Worm (Caenorhabditis elegans) whole organism, mixed stage, embryonic: Measurements from ENCODE around the gene cky-1.

Experiments
- M03D4.4 ChIP-seq: sonication (generic microtip); optimal IDR thresholded peaks from 2 replicates; lab custom pipeline; 2017; ENCODE audit warnings: mild to moderate bottlenecking, missing genetic modification characterization, missing compliant biosample characterization
- bed-3 ChIP-seq: fragments of 200-800 bp; sonication (Bioruptor generic); optimal IDR thresholded peaks from 3 replicates; lab custom pipeline; 2018; ENCODE audit warnings: mild to moderate bottlenecking, missing genetic modification characterization, moderate library complexity, missing compliant biosample characterization
- blmp-1 ChIP-seq: fragments of 150-350 bp; optimal IDR thresholded peaks from 2 replicates; lab custom pipeline; 2014; ENCODE audit warnings: missing biosample characterization, missing genetic modification characterization
- ceh-39 ChIP-seq: fragments of 150-350 bp; optimal IDR thresholded peaks from 2 replicates; lab custom pipeline; 2014; ENCODE audit warnings: missing biosample characterization, missing genetic modification characterization
- ceh-43 ChIP-seq: fragments of 200-800 bp; sonication (Bioruptor generic); optimal IDR thresholded peaks from 2 replicates; lab custom pipeline; 2018; ENCODE audit warnings: mild to moderate bottlenecking, missing genetic modification characterization, moderate library complexity, missing compliant biosample characterization
- ceh-83 ChIP-seq: fragments of 200-800 bp; sonication (Bioruptor generic); optimal IDR thresholded peaks from 2 replicates; lab custom pipeline; 2018; ENCODE audit warnings: mild to moderate bottlenecking, missing genetic modification characterization, missing compliant biosample characterization
- ces-1 ChIP-seq: fragments of 150-350 bp; optimal IDR thresholded peaks from 2 replicates; lab custom pipeline; 2014; ENCODE audit warnings: missing biosample characterization, missing genetic modification reagents, missing genetic modification characterization
- elt-1 ChIP-seq: sonication (generic microtip); optimal IDR thresholded peaks from 2 replicates; lab custom pipeline; 2017; ENCODE audit warnings: missing genetic modification characterization, mild to moderate bottlenecking, missing compliant biosample characterization, antibody characterized with exemption, moderate library complexity, borderline replicate concordance; ENCODE audit not compliant: insufficient read depth
- elt-3 ChIP-seq: fragments of 150-350 bp; optimal IDR thresholded peaks from 2 replicates; lab custom pipeline; 2014; ENCODE audit warnings: missing biosample characterization, missing genetic modification characterization
- flh-1 ChIP-seq: fragments of 200-800 bp; sonication (Bioruptor generic); optimal IDR thresholded peaks from 2 replicates; lab custom pipeline; 2018; ENCODE audit warnings: mild to moderate bottlenecking, missing genetic modification characterization, moderate library complexity, missing compliant biosample characterization
- hlh-1 ChIP-seq: fragments of 150-350 bp; optimal IDR thresholded peaks from 2 replicates; lab custom pipeline; 2014; ENCODE audit warnings: missing biosample characterization, missing genetic modification reagents, missing genetic modification characterization
- lin-13 ChIP-seq: fragments of 150-350 bp; optimal IDR thresholded peaks from 2 replicates; lab custom pipeline; 2014; ENCODE audit warnings: missing biosample characterization, missing genetic modification characterization
- lin-32 ChIP-seq: fragments of 200-800 bp; sonication (Bioruptor generic); optimal IDR thresholded peaks from 2 replicates; lab custom pipeline; 2018; ENCODE audit warnings: mild to moderate bottlenecking, missing genetic modification characterization, missing compliant biosample characterization
- lsy-2 ChIP-seq: fragments of 150-350 bp; optimal IDR thresholded peaks from 2 replicates; lab custom pipeline; 2014; ENCODE audit warnings: missing biosample characterization, missing genetic modification characterization
- mep-1 ChIP-seq: fragments of 150-350 bp; optimal IDR thresholded peaks from 2 replicates; lab custom pipeline; 2017; ENCODE audit warnings: missing biosample characterization, missing genetic modification reagents, missing genetic modification characterization, inconsistent platforms
- mls-2 ChIP-seq: sonication (generic microtip); optimal IDR thresholded peaks from 2 replicates; lab custom pipeline; 2016; ENCODE audit warnings: mild to moderate bottlenecking, missing genetic modification characterization, moderate library complexity, missing compliant biosample characterization
- nhr-12 ChIP-seq: fragments of 150-350 bp; optimal IDR thresholded peaks from 2 replicates; lab custom pipeline; 2014; ENCODE audit warnings: missing biosample characterization, missing genetic modification characterization
- nhr-2 ChIP-seq: fragments of 150-350 bp; optimal IDR thresholded peaks from 2 replicates; lab custom pipeline; 2014; ENCODE audit warnings: missing biosample characterization, missing genetic modification characterization
- pha-4 ChIP-seq: fragments of 150-350 bp; optimal IDR thresholded peaks from 2 replicates; lab custom pipeline; 2018; ENCODE audit warnings: missing biosample characterization, missing genetic modification reagents, missing genetic modification characterization
- sem-2 ChIP-seq: fragments of 200-800 bp; sonication (Bioruptor generic); optimal IDR thresholded peaks from 2 replicates; lab custom pipeline; 2018; ENCODE audit warnings: mild to moderate bottlenecking, missing genetic modification characterization, missing compliant biosample characterization
- sptf-1 ChIP-seq: sonication (generic microtip); optimal IDR thresholded peaks from 2 replicates; lab custom pipeline; 2017; ENCODE audit warnings: mild to moderate bottlenecking, missing genetic modification characterization, moderate library complexity, missing compliant biosample characterization
- zip-8 ChIP-seq: fragments of 150-350 bp; optimal IDR thresholded peaks from 2 replicates; lab custom pipeline; 2014; ENCODE audit warnings: missing biosample characterization, missing genetic modification characterization
- ztf-11 ChIP-seq: fragments of 150-350 bp; optimal IDR thresholded peaks from 2 replicates; lab custom pipeline; 2014; ENCODE audit warnings: missing biosample characterization, missing genetic modification characterization

The cky-1 gene

DNA sequence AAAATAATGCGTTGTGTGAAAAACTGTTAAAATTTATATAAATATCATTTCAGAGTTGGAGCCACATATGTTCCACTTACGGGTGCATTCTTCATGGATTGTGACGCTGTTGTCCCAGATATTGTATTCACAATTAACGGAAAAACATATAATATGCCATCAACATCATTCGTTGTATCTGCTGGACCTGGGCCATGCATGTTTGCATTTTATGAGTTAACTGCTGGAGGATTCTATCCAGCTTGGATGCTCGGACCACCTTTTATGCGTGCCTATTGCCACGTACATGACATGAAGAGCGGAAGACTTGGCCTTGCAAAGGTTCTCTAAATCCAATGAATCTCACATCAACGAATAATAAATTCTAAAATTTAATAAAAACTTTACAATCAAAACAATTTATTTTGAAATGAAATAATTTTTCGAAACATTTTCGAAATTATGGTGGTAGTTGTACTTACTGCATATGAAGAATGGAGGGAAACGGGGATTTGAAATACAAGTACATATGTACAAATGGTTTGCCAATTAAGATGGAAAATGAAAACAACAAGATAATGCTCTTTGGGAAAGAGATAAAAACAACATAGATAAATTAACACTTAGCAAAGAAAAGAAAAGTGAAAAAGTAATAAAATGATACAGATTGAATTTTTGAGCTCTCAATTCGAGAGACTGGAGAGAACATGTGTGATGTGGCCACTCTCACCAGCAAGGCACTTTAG, 7.4 kb downstream of the cky-1 start:
- no peak for TF ChIP-seq sem-2 (GFP tag; lab: Kevin White, UChicago)
- no peak for TF ChIP-seq zip-8 (tag; lab: Kevin White, UChicago)
- no peak for TF ChIP-seq nhr-12 (tag; lab: Kevin White, UChicago)
- TF ChIP-seq hlh-1 (tag; lab: Kevin White, UChicago), result no peak
- TF ChIP-seq mep-1 (tag; lab: Kevin White, UChicago), result no peak
- TF ChIP-seq, all 35 proteins: peak for 0

DNA sequence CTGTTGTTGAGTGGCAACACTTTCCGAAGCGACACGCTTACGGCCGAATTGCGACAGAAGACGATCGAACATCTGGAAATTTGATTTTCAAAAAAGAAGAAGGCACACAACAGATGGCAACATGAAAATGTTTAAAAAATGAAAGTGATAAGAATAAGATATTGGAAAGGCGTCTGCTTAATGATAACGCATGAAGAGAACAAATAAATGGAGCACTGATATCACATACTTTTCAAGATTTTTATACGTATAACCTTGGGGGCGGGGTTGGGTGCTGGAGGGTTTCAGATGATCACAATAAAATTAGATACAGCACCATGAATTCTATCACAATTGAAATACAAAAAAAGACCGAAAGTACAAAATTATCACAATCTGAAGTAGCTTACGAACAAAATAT, 8.5 kb downstream of the cky-1 start, which contains the start of gene C15C8.7:
Gene C15C8.7, minus strand, starts transcription at position 72 of the 400 bp plus-strand sequence.
- TF ChIP-seq ceh-83 (GFP tag; lab: Kevin White, UChicago), result no peak
- TF ChIP-seq ces-1 (GFP tag; lab: Kevin White, UChicago), result no peak
- TF ChIP-seq bed-3 (GFP tag; lab: Kevin White, UChicago), result no peak
- no peak for TF ChIP-seq blmp-1 (tag; lab: Kevin White, UChicago)
- no peak for TF ChIP-seq pha-4 (tag; lab: Kevin White, UChicago)
- TF ChIP-seq nhr-12 (tag; lab: Kevin White, UChicago), result no peak
- TF ChIP-seq ceh-39, result no peak
- TF ChIP-seq mls-2 (tag; lab: Kevin White, UChicago), result no peak
- TF ChIP-seq ceh-43, result no peak
- no peak for TF ChIP-seq nhr-2 (tag; lab: Kevin White, UChicago)
- TF ChIP-seq lin-32 (GFP tag; lab: Kevin White, UChicago), result no peak

ce11 chrV:12747431-12747830, 10.9 kb downstream of the cky-1 start, which contains the start of gene C15C8.4:
TSS of gene C15C8.4 (minus strand) at chrV:12747463.
- TF ChIP-seq M03D4.4 (no peak), elt-1 (peak; percentile 94)

- peak; percentile 97 for TF ChIP-seq ces-1 (GFP tag; lab: Kevin White, UChicago)
- TF ChIP-seq ceh-39, result no peak
- TF ChIP-seq, all 35 proteins: peak for 1
Observed at ce11 chrV:12747856-12748255, 11.4 kb downstream of the cky-1 start, which contains the start of gene C15C8.5. TSS of gene C15C8.5 (plus strand) at chrV:12748007.

ce11 chrV:12749558-12749957, 13.1 kb downstream of the cky-1 start:
- TF ChIP-seq pha-4 (tag; lab: Kevin White, UChicago) (no peak), ztf-11 (tag; lab: Kevin White, UChicago) (no peak), nhr-12 (tag; lab: Kevin White, UChicago) (no peak), nhr-2 (tag; lab: Kevin White, UChicago) (no peak), lin-13 (no peak), flh-1 (no peak), blmp-1 (tag; lab: Kevin White, UChicago) (no peak)

DNA sequence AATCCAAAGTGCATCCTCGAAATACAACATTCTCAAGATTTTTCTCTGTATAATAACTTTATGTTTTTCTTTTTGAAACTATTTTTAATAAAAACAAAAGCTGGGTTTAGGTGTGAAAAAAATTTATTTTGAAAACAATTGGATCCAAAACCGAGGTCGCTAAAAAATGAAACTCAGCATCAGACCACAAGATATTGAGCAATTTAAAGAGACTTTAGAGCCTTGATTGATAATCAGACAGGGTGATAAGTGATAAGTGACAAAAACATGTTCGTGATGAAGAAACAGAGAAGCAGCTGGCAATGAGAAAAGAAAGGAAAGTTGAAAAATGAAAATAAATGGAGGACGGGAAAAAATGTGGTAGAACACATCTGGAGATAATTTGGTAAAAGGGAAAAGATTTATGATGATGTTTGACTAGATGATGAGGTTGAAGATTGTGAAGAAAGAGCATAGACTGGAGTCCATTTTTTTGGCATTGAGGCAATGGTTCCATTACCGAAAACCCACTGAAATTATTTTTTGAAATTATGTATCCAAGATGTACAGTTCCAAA, 15.1 kb downstream of the cky-1 start, which contains the start of gene C15C8.6:
Gene C15C8.6, minus strand, starts transcription at position 51 of the 556 bp plus-strand sequence.
- TF ChIP-seq lin-13 (no peak), nhr-12 (tag; lab: Kevin White, UChicago) (no peak), bed-3 (GFP tag; lab: Kevin White, UChicago) (no peak), sptf-1 (no peak), ceh-43 (no peak), ztf-11 (tag; lab: Kevin White, UChicago) (no peak), nhr-2 (tag; lab: Kevin White, UChicago) (no peak), elt-3 (tag; lab: Kevin White, UChicago) (no peak), pha-4 (tag; lab: Kevin White, UChicago) (no peak)

DNA sequence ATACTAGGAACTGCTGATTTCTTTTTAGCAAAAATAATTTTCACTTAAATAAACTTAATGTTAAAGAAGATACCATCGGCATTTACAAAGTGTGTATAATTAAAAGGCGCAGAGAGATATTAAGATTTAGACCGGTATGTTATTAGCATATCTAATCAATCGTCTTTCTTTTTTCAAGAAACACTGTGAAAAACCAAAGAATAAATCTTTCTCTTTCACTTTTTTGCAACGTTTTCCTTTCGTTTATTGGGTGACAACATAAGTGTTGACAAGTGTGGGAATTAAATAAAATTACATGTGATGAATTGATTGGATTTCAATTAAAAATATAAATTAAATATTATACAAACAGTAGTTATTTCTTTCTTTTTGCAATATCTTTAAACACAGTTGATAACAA, 15.9 kb downstream of the cky-1 start, which contains the start of gene C15C8.8:
Gene C15C8.8, minus strand, starts transcription at position 101 of the 400 bp plus-strand sequence.
- TF ChIP-seq sem-2 (GFP tag; lab: Kevin White, UChicago), result no peak
- TF ChIP-seq lsy-2 (tag; lab: Kevin White, UChicago), result no peak
- TF ChIP-seq lin-13, result no peak
- TF ChIP-seq ceh-83 (GFP tag; lab: Kevin White, UChicago), result no peak
- TF ChIP-seq ceh-43, result no peak
- no peak for TF ChIP-seq elt-3 (tag; lab: Kevin White, UChicago)
